Worm (Caenorhabditis elegans) whole organism, mixed stage, embryonic: ENCODE results near the gene C25E10.11.

ENCODE experiments used
- ceh-39 ChIP-seq: fragments of 150-350 bp; optimal IDR thresholded peaks from 2 replicates; lab custom pipeline; 2014; ENCODE audit warnings: missing biosample characterization, missing genetic modification characterization
- ceh-43 ChIP-seq: fragments of 200-800 bp; sonication (Bioruptor generic); optimal IDR thresholded peaks from 2 replicates; lab custom pipeline; 2018; ENCODE audit warnings: mild to moderate bottlenecking, missing genetic modification characterization, moderate library complexity, missing compliant biosample characterization
- ceh-83 ChIP-seq: fragments of 200-800 bp; sonication (Bioruptor generic); optimal IDR thresholded peaks from 2 replicates; lab custom pipeline; 2018; ENCODE audit warnings: mild to moderate bottlenecking, missing genetic modification characterization, missing compliant biosample characterization
- elt-3 ChIP-seq: fragments of 150-350 bp; optimal IDR thresholded peaks from 2 replicates; lab custom pipeline; 2014; ENCODE audit warnings: missing biosample characterization, missing genetic modification characterization
- flh-1 ChIP-seq: fragments of 200-800 bp; sonication (Bioruptor generic); optimal IDR thresholded peaks from 2 replicates; lab custom pipeline; 2018; ENCODE audit warnings: mild to moderate bottlenecking, missing genetic modification characterization, moderate library complexity, missing compliant biosample characterization
- lsy-2 ChIP-seq: fragments of 150-350 bp; optimal IDR thresholded peaks from 2 replicates; lab custom pipeline; 2014; ENCODE audit warnings: missing biosample characterization, missing genetic modification characterization
- mep-1 ChIP-seq: fragments of 150-350 bp; optimal IDR thresholded peaks from 2 replicates; lab custom pipeline; 2017; ENCODE audit warnings: missing biosample characterization, missing genetic modification reagents, missing genetic modification characterization, inconsistent platforms
- nhr-76 ChIP-seq: sonication (generic microtip); optimal IDR thresholded peaks from 2 replicates; lab custom pipeline; 2017; ENCODE audit warnings: missing biosample characterization, missing genetic modification characterization
- pha-4 ChIP-seq: fragments of 150-350 bp; optimal IDR thresholded peaks from 2 replicates; lab custom pipeline; 2018; ENCODE audit warnings: missing biosample characterization, missing genetic modification reagents, missing genetic modification characterization
- unc-39 ChIP-seq: fragments of 150-350 bp; optimal IDR thresholded peaks from 2 replicates; lab custom pipeline; 2014; ENCODE audit warnings: missing biosample characterization, missing genetic modification characterization
- unc-62 ChIP-seq: fragments of 150-350 bp; optimal IDR thresholded peaks from 2 replicates; lab custom pipeline; 2014; ENCODE audit warnings: missing biosample characterization, missing genetic modification reagents, missing genetic modification characterization
- ztf-11 ChIP-seq: fragments of 150-350 bp; optimal IDR thresholded peaks from 2 replicates; lab custom pipeline; 2014; ENCODE audit warnings: missing biosample characterization, missing genetic modification characterization

ce11 chrV:9056253-9056652 lies 2.3 kb downstream of the C25E10.11 start, which contains the start of gene C25E10.10:
- no peak for TF ChIP-seq lsy-2
- no peak for TF ChIP-seq unc-39 (tag; lab: Kevin White, UChicago)
- TF ChIP-seq ceh-83 (GFP tag; lab: Kevin White, UChicago), result no peak
- TF ChIP-seq flh-1 (GFP tag; lab: Kevin White, UChicago), result no peak
- no peak for TF ChIP-seq elt-3 (tag; lab: Kevin White, UChicago)
- no peak for TF ChIP-seq pha-4
- TF ChIP-seq nhr-76 (tag; lab: Kevin White, UChicago), result no peak
- no peak for TF ChIP-seq mep-1 (tag; lab: Kevin White, UChicago)
- no peak for TF ChIP-seq ceh-43
- no peak for TF ChIP-seq ceh-39 (tag; lab: Kevin White, UChicago)
- no peak for TF ChIP-seq ztf-11
- TF ChIP-seq unc-62 (GFP tag; lab: Kevin White, UChicago), result no peak
